Worm (Caenorhabditis elegans) whole organism, L4/young adult: ENCODE data around the gene unc-24.

Experiments
- W03F9.2 ChIP-seq: fragments of 150-350 bp; optimal IDR thresholded peaks from 2 replicates; lab custom pipeline; 2014; ENCODE audit warnings: missing biosample characterization, missing genetic modification characterization
- dao-5 ChIP-seq: sonication (generic microtip); optimal IDR thresholded peaks from 2 replicates; lab custom pipeline; 2016; ENCODE audit warnings: missing genotype, missing genetic modification characterization, moderate library complexity, missing compliant biosample characterization
- him-1 ChIP-seq: sonication (generic microtip); optimal IDR thresholded peaks from 2 replicates; lab custom pipeline; 2016; ENCODE audit warnings: missing genotype, missing genetic modification reagents, missing genetic modification characterization, missing compliant biosample characterization

- TF ChIP-seq him-1 = no peak
- TF ChIP-seq dao-5 (tag; lab: Kevin White, UChicago) = no peak
- no peak for TF ChIP-seq W03F9.2
Observed at ce11 chrIV:7955849-7956248, 23.8 kb upstream of the unc-24 start, which contains the start of gene ceh-19.
